Worm (Caenorhabditis elegans): ENCODE measurements around the gene Y113G7A.22.

ce11 chrV:20093940-20094339, 41.2 kb downstream of the Y113G7A.22 start:
- TF ChIP-seq hlh-12 (tag; optimal IDR thresholded peaks at IDR 0.05) = no peak
- TF ChIP-seq hmg-1.2 (GFP tag; IDR thresholded peaks at IDR 0.05) = no peak
- TF ChIP-seq B0336.3 (GFP tag; IDR thresholded peaks at IDR 0.05) = no peak

Measured in whole organism, young adult.